Worm (Caenorhabditis elegans) whole organism, L2 larva: Measurements from ENCODE around the gene Y55F3BL.4.

Source experiments
- aly-2 ChIP-seq: fragments of 150-350 bp; optimal IDR thresholded peaks from 2 replicates; lab custom pipeline; 2014; ENCODE audit warnings: missing biosample characterization, missing genetic modification characterization
- ama-1 ChIP-seq: fragments of 150-350 bp; optimal IDR thresholded peaks from 2 replicates; lab custom pipeline; 2018; ENCODE audit warnings: inconsistent platforms
- egl-27 ChIP-seq: sonication (generic microtip); optimal IDR thresholded peaks from 3 replicates; lab custom pipeline; 2017; ENCODE audit warnings: missing biosample characterization, missing genetic modification reagents, missing genetic modification characterization
- mab-5 ChIP-seq: fragments of 150-350 bp; optimal IDR thresholded peaks from 2 replicates; lab custom pipeline; 2014; ENCODE audit warnings: missing biosample characterization, missing genetic modification characterization
- nhr-21 ChIP-seq: fragments of 150-350 bp; optimal IDR thresholded peaks from 2 replicates; lab custom pipeline; 2014; ENCODE audit warnings: missing biosample characterization, missing genetic modification characterization

ce11 chrIV:805693-806092 lies 791 bp downstream of the Y55F3BL.4 start:
- TF ChIP-seq nhr-21 (tag; lab: Kevin White, UChicago) (no peak), mab-5 (tag; lab: Kevin White, UChicago) (no peak), egl-27 (tag; lab: Kevin White, UChicago) (no peak), ama-1 (lab: Kevin White, UChicago) (no peak), aly-2 (tag; lab: Kevin White, UChicago) (no peak)
